Fruit fly (Drosophila melanogaster) whole organism, embryonic: ENCODE results near the gene CG1999.

ENCODE experiments used
- C15 ChIP-seq: fragments of 200-800 bp; sonication (Bioruptor generic); IDR thresholded peaks from 3 replicates; pipeline ENCODE4 v1.3.6; 2022; ENCODE audit warnings: missing biosample characterization, missing genetic modification characterization
- CG13894 ChIP-seq: fragments of 200-800 bp; sonication (Bioruptor generic); optimal IDR thresholded peaks from 3 replicates; lab custom pipeline; 2018; ENCODE audit warnings: missing biosample characterization, mild to moderate bottlenecking, missing genetic modification characterization, moderate library complexity
- CG14050 ChIP-seq: fragments of 200-800 bp; sonication (Bioruptor generic); IDR thresholded peaks from 3 replicates; pipeline ENCODE4 v1.3.6; 2022; ENCODE audit warnings: missing biosample characterization, missing genetic modification characterization
- CG15073 ChIP-seq: fragments of 200-800 bp; sonication (Bioruptor generic); optimal IDR thresholded peaks from 2 replicates; lab custom pipeline; 2016; ENCODE audit warnings: missing biosample characterization, missing genetic modification characterization
- CG16813 ChIP-seq: fragments of 200-800 bp; sonication (Bioruptor generic); IDR thresholded peaks from 3 replicates; pipeline ENCODE4 v1.3.6; 2022; ENCODE audit warnings: missing biosample characterization, missing genetic modification characterization; ENCODE audit not compliant: partially characterized antibody
- CG16863 ChIP-seq: fragments of 200-800 bp; sonication (Bioruptor generic); optimal IDR thresholded peaks from 3 replicates; lab custom pipeline; 2016; ENCODE audit warnings: missing biosample characterization, missing genetic modification characterization
- CG17359 ChIP-seq: fragments of 200-800 bp; sonication (Bioruptor generic); optimal IDR thresholded peaks from 3 replicates; lab custom pipeline; 2018; ENCODE audit warnings: missing biosample characterization, mild to moderate bottlenecking, missing genetic modification characterization, moderate library complexity
- CG17912 ChIP-seq: fragments of 200-800 bp; sonication (Bioruptor generic); optimal IDR thresholded peaks from 2 replicates; lab custom pipeline; 2018; ENCODE audit warnings: missing biosample characterization, mild to moderate bottlenecking, missing genetic modification characterization
- CG2712 ChIP-seq: fragments of 200-800 bp; optimal IDR thresholded peaks from 3 replicates; lab custom pipeline; 2019; ENCODE audit warnings: missing biosample characterization, mild to moderate bottlenecking, missing genetic modification characterization, moderate library complexity
- CG30020 ChIP-seq: fragments of 200-800 bp; optimal IDR thresholded peaks from 2 replicates; lab custom pipeline; 2019; ENCODE audit warnings: missing biosample characterization, mild to moderate bottlenecking, missing genetic modification characterization, moderate library complexity
- CG30403 ChIP-seq: fragments of 200-800 bp; sonication (Bioruptor generic); optimal IDR thresholded peaks from 3 replicates; lab custom pipeline; 2016; ENCODE audit warnings: missing biosample characterization, missing genetic modification characterization
- CG3281 ChIP-seq: fragments of 200-800 bp; sonication (Bioruptor generic); optimal IDR thresholded peaks from 3 replicates; lab custom pipeline; 2017; ENCODE audit warnings: missing biosample characterization, mild to moderate bottlenecking, missing genetic modification characterization
- CG4854 ChIP-seq: fragments of 200-800 bp; sonication (Bioruptor generic); optimal IDR thresholded peaks from 2 replicates; lab custom pipeline; 2016; ENCODE audit warnings: missing biosample characterization, missing genetic modification characterization, inconsistent platforms
- CG5953 ChIP-seq: fragments of 200-800 bp; sonication (Bioruptor generic); IDR thresholded peaks from 2 replicates; pipeline ENCODE4 v1.3.6; 2022; ENCODE audit warnings: missing biosample characterization, missing genetic modification characterization
- CG6813 ChIP-seq: fragments of 200-800 bp; sonication (Bioruptor generic); optimal IDR thresholded peaks from 2 replicates; lab custom pipeline; 2017; ENCODE audit warnings: missing biosample characterization, missing genetic modification characterization, mild to moderate bottlenecking, moderate library complexity, missing genetic modification reagents
- CG6854 ChIP-seq: fragments of 200-800 bp; sonication (Bioruptor generic); optimal IDR thresholded peaks from 3 replicates; lab custom pipeline; 2017; ENCODE audit warnings: missing biosample characterization, mild to moderate bottlenecking, missing genetic modification characterization
- CG7745 ChIP-seq: fragments of 200-800 bp; sonication (Bioruptor generic); optimal IDR thresholded peaks from 2 replicates; lab custom pipeline; 2018; ENCODE audit warnings: missing biosample characterization, mild to moderate bottlenecking, missing genetic modification characterization, moderate library complexity
- CG7987 ChIP-seq: fragments of 200-800 bp; sonication (Bioruptor generic); optimal IDR thresholded peaks from 2 replicates; lab custom pipeline; 2018; ENCODE audit warnings: missing biosample characterization, mild to moderate bottlenecking, missing genetic modification characterization, moderate library complexity
- CG8281 ChIP-seq: fragments of 200-800 bp; sonication (Bioruptor generic); optimal IDR thresholded peaks from 2 replicates; lab custom pipeline; 2018; ENCODE audit warnings: missing biosample characterization, mild to moderate bottlenecking, missing genetic modification characterization, moderate library complexity
- CG9727 ChIP-seq: fragments of 200-800 bp; sonication (Bioruptor generic); optimal IDR thresholded peaks from 3 replicates; lab custom pipeline; 2017; ENCODE audit warnings: missing biosample characterization, mild to moderate bottlenecking, missing genetic modification characterization
- Camta ChIP-seq: fragments of 200-800 bp; sonication (Bioruptor generic); optimal IDR thresholded peaks from 2 replicates; lab custom pipeline; 2016; ENCODE audit warnings: missing biosample characterization, missing genetic modification characterization
- Dek ChIP-seq: fragments of 200-800 bp; sonication (Bioruptor generic); optimal IDR thresholded peaks from 3 replicates; lab custom pipeline; 2019; ENCODE audit warnings: missing biosample characterization, mild to moderate bottlenecking, missing genetic modification characterization, moderate library complexity
- E2f2 ChIP-seq: fragments of 200-800 bp; sonication (Bioruptor generic); IDR thresholded peaks from 2 replicates; pipeline ENCODE4 v1.3.6; 2022; ENCODE audit warnings: missing biosample characterization, missing genetic modification characterization
- Fer1 ChIP-seq: fragments of 200-800 bp; sonication (Bioruptor generic); optimal IDR thresholded peaks from 2 replicates; lab custom pipeline; 2017; ENCODE audit warnings: missing biosample characterization, mild to moderate bottlenecking, missing genetic modification characterization
- Fer2 ChIP-seq: fragments of 200-800 bp; sonication (Bioruptor generic); optimal IDR thresholded peaks from 2 replicates; lab custom pipeline; 2018; ENCODE audit warnings: missing biosample characterization, mild to moderate bottlenecking, missing genetic modification characterization, moderate library complexity
- Scr ChIP-seq: fragments of 200-800 bp; sonication (Bioruptor generic); IDR thresholded peaks from 2 replicates; pipeline ENCODE4 v1.3.6; 2022; ENCODE audit warnings: missing biosample characterization, missing genetic modification characterization; ENCODE audit not compliant: partially characterized antibody
- Xbp1 ChIP-seq: fragments of 200-800 bp; sonication (Bioruptor generic); optimal IDR thresholded peaks from 3 replicates; lab custom pipeline; 2016; ENCODE audit warnings: missing biosample characterization, mild to moderate bottlenecking, missing genetic modification characterization
- Xrp1 ChIP-seq: fragments of 200-800 bp; sonication (Bioruptor generic); IDR thresholded peaks from 2 replicates; pipeline ENCODE4 v1.3.6; 2022; ENCODE audit warnings: missing biosample characterization, missing genetic modification characterization
- ac ChIP-seq: fragments of 200-800 bp; sonication (Bioruptor generic); optimal IDR thresholded peaks from 3 replicates; lab custom pipeline; 2017; ENCODE audit warnings: missing biosample characterization, mild to moderate bottlenecking, missing genetic modification characterization
- amos ChIP-seq: fragments of 200-800 bp; sonication (Bioruptor generic); IDR thresholded peaks from 2 replicates; pipeline ENCODE4 v1.3.6; 2022; ENCODE audit warnings: missing biosample characterization, missing genetic modification characterization; ENCODE audit not compliant: partially characterized antibody
- bigmax ChIP-seq: fragments of 200-800 bp; sonication (Bioruptor generic); optimal IDR thresholded peaks from 2 replicates; lab custom pipeline; 2018; ENCODE audit warnings: missing biosample characterization, mild to moderate bottlenecking, missing genetic modification characterization
- bowl ChIP-seq: fragments of 200-800 bp; sonication (Bioruptor generic); IDR thresholded peaks from 2 replicates; pipeline ENCODE4 v1.3.6; 2022; ENCODE audit warnings: missing biosample characterization, missing genetic modification characterization
- cwo ChIP-seq: fragments of 200-800 bp; sonication (Bioruptor generic); optimal IDR thresholded peaks from 3 replicates; lab custom pipeline; 2017; ENCODE audit warnings: missing biosample characterization, missing genetic modification characterization, mild to moderate bottlenecking, moderate library complexity, missing genetic modification reagents
- dati ChIP-seq: fragments of 200-800 bp; sonication (Bioruptor generic); IDR thresholded peaks from 2 replicates; pipeline ENCODE4 v1.3.6; 2022; ENCODE audit warnings: missing biosample characterization, missing genetic modification characterization
- dmrt99B ChIP-seq: fragments of 200-800 bp; sonication (Bioruptor generic); optimal IDR thresholded peaks from 2 replicates; lab custom pipeline; 2018; ENCODE audit warnings: missing biosample characterization, mild to moderate bottlenecking, missing genetic modification characterization, moderate library complexity
- esg ChIP-seq: fragments of 200-800 bp; sonication (Bioruptor generic); conservative IDR thresholded peaks from 2 replicates; pipeline ENCODE4 v1.3.6; 2022; ENCODE audit warnings: missing biosample characterization, missing genetic modification characterization
- eve ChIP-seq, 2 experiments: fragments of >200 bp; optimal IDR thresholded peaks; 2 replicates each; lab custom pipeline; 2017; ENCODE audit warnings: missing biosample characterization in 2 of 2, missing genetic modification characterization in 2 of 2
- gem ChIP-seq: fragments of 200-800 bp; sonication (Bioruptor generic); optimal IDR thresholded peaks from 2 replicates; lab custom pipeline; 2019; ENCODE audit warnings: missing biosample characterization, mild to moderate bottlenecking, missing genetic modification characterization, moderate library complexity
- gfzf ChIP-seq: fragments of 200-800 bp; sonication (Bioruptor generic); optimal IDR thresholded peaks from 2 replicates; lab custom pipeline; 2016; ENCODE audit warnings: missing biosample characterization, mild to moderate bottlenecking, missing genetic modification characterization, moderate library complexity
- kah ChIP-seq: fragments of 200-800 bp; sonication (Bioruptor generic); optimal IDR thresholded peaks from 2 replicates; lab custom pipeline; 2018; ENCODE audit warnings: missing biosample characterization, mild to moderate bottlenecking, missing genetic modification characterization
- knrl ChIP-seq: fragments of 200-800 bp; sonication (Bioruptor generic); IDR thresholded peaks from 3 replicates; pipeline ENCODE4 v1.3.6; 2022; ENCODE audit warnings: missing biosample characterization, missing genetic modification characterization; ENCODE audit not compliant: partially characterized antibody
- phol ChIP-seq: fragments of 200-800 bp; sonication (Bioruptor generic); optimal IDR thresholded peaks from 3 replicates; lab custom pipeline; 2018; ENCODE audit warnings: missing biosample characterization, mild to moderate bottlenecking, missing genetic modification characterization, moderate library complexity
- psq ChIP-seq: fragments of 200-800 bp; sonication (Bioruptor generic); optimal IDR thresholded peaks from 2 replicates; lab custom pipeline; 2017; ENCODE audit warnings: missing biosample characterization, missing genetic modification characterization
- sr ChIP-seq: fragments of 200-800 bp; sonication (Bioruptor generic); IDR thresholded peaks from 3 replicates; pipeline ENCODE4 v1.3.6; 2022; ENCODE audit warnings: missing biosample characterization, missing genetic modification characterization
- trem ChIP-seq: fragments of 200-800 bp; optimal IDR thresholded peaks from 3 replicates; lab custom pipeline; 2019; ENCODE audit warnings: missing biosample characterization, mild to moderate bottlenecking, missing genetic modification characterization, moderate library complexity
- twi ChIP-seq: fragments of 200-800 bp; optimal IDR thresholded peaks from 2 replicates; lab custom pipeline; 2019; ENCODE audit warnings: missing biosample characterization, mild to moderate bottlenecking, missing genetic modification characterization, moderate library complexity
- wek ChIP-seq: fragments of 200-800 bp; sonication (Bioruptor generic); optimal IDR thresholded peaks from 3 replicates; lab custom pipeline; 2018; ENCODE audit warnings: missing biosample characterization, mild to moderate bottlenecking, missing genetic modification characterization, moderate library complexity
- wor ChIP-seq: fragments of 200-800 bp; sonication (Bioruptor generic); IDR thresholded peaks from 2 replicates; pipeline ENCODE4 v1.3.6; 2022; ENCODE audit warnings: missing biosample characterization, missing genetic modification characterization
- zf30C ChIP-seq: fragments of 200-800 bp; sonication (Bioruptor generic); optimal IDR thresholded peaks from 3 replicates; lab custom pipeline; 2018; ENCODE audit warnings: missing biosample characterization, mild to moderate bottlenecking, missing genetic modification characterization
- zfh1 ChIP-seq: fragments of 200-800 bp; sonication (Bioruptor generic); IDR thresholded peaks from 3 replicates; pipeline ENCODE4 v1.3.6; 2022; ENCODE audit warnings: missing biosample characterization, missing genetic modification characterization

Gene CG1999

DNA sequence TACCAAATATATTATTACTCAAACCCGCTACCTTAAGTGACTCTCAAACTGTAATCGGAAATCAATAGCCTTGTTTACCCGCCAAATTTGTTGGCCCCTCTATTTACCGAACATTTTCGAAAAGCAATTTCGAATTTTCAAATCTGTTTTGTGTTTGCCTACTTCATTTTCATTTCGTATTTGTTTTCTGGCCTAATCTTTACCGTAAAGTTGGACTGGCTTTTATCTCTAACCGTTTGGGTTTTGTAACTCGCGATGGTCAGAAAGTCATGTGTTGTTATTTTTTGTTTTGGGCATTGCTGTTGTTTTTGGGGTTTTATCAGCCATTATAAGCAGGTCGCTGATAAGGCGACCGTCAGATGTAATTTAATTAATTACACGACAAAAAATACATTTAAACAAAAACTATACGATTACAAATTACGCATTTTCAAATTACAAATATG, 25.3 kb upstream of the CG1999 start (continued):
- TF ChIP-seq CG7987 (peak; percentile 74), cwo (no peak), CG14050 (no peak), gfzf (GFP tag; lab: Kevin White, UChicago) (no peak), Fer2 (tag; lab: Kevin White, UChicago) (peak; percentile 10), esg (GFP tag; lab: Robert Waterston, UW) (no peak), Dek (tag; lab: Kevin White, UChicago) (no peak), C15 (GFP tag; lab: Robert Waterston, UW) (no peak), gem (tag; lab: Kevin White, UChicago) (peak; percentile 33), kah (GFP tag; lab: Kevin White, UChicago) (no peak), CG7745 (tag; lab: Kevin White, UChicago) (peak; percentile 84), trem (no peak), CG3281 (GFP tag; lab: Kevin White, UChicago) (no peak), psq (GFP tag; lab: Kevin White, UChicago) (peak; percentile 9), CG13894 (tag; lab: Kevin White, UChicago) (no peak), Xbp1 (GFP tag; lab: Kevin White, UChicago) (no peak), CG6813 (GFP tag; lab: Kevin White, UChicago) (peak; percentile 58), CG9727 (GFP tag; lab: Kevin White, UChicago) (peak; percentile 33), CG17359 (tag; lab: Kevin White, UChicago) (peak; percentile 52), sr (GFP tag; lab: Robert Waterston, UW) (no peak), phol (peak; percentile 17), CG4854 (peak; percentile 47), knrl (GFP tag; lab: Robert Waterston, UW) (no peak), zfh1 (peak; percentile 20; the same call in 1 of the 3 replicates), CG30403 (no peak), wor (GFP tag; lab: Robert Waterston, UW) (no peak), CG8281 (no peak), CG2712 (tag; lab: Kevin White, UChicago) (no peak), amos (GFP tag; lab: Robert Waterston, UW) (no peak), CG16863 (GFP tag; lab: Kevin White, UChicago) (no peak), twi (tag; lab: Kevin White, UChicago) (peak; percentile 33), dmrt99B (tag; lab: Kevin White, UChicago) (peak; percentile 28), CG5953 (GFP tag; lab: Robert Waterston, UW) (peak; percentile 54; the same call in 1 of the 2 replicates), Scr (GFP tag; lab: Robert Waterston, UW) (no peak), CG30020 (tag; lab: Kevin White, UChicago) (no peak), zf30C (GFP tag; lab: Kevin White, UChicago) (no peak), Xrp1 (GFP tag; lab: Robert Waterston, UW) (peak; percentile 79), CG15073 (GFP tag; lab: Kevin White, UChicago) (no peak), dati (no peak), ac (peak; percentile 67), Fer1 (GFP tag; lab: Kevin White, UChicago) (peak; percentile 21), wek (GFP tag; lab: Kevin White, UChicago) (peak; percentile 78), CG17912 (GFP tag; lab: Kevin White, UChicago) (peak; percentile 14), Camta (peak; percentile 53), E2f2 (GFP tag; lab: Robert Waterston, UW) (no peak; the same call in 1 of the 2 replicates), bowl (no peak), CG16813 (GFP tag; lab: Robert Waterston, UW) (no peak), bigmax (GFP tag; lab: Kevin White, UChicago) (no peak), CG6854 (peak; percentile 8), eve (GFP tag; optimal IDR thresholded peaks at IDR 0.05; lab: Kevin White, UChicago) (peak in 1 of 2 experiments; percentile 68)
